Worm (Caenorhabditis elegans): Measurements from ENCODE around the gene T15B7.1.
A peak's percentile ranks its signal among the peaks of the same experiment; 100 is the strongest.

Gene T15B7.1

DNA sequence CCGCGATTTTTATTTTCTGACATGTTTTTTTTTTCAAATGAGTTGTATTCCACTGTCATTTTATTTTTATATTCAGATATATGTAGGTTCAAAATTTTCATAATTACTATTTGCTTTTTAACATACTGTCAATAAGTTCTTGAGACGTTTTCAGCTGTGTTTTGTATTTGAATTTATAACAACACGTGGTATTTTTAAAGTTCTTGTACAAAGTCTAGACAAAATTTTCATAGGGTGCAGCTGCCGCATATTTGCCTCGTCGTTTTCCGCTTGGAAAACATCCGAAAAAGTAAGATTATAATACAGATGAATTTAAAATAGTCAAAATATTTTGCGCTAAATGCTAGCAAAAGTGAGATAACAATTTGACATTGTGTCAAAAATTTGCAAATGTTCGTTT, 13.8 kb upstream of the T15B7.1 start, which contains the start of gene dmsr-15:
Gene dmsr-15, minus strand, starts transcription at position 101 of the 400 bp plus-strand sequence.
- TF ChIP-seq daf-16 (GFP tag; optimal IDR thresholded peaks at IDR 0.05) (no peak), daf-16 (tag; optimal IDR thresholded peaks at IDR 0.05) (no peak), mes-2 (tag; optimal IDR thresholded peaks at IDR 0.05; ENCODE audit: poor library complexity, severe bottlenecking) (no peak), attf-4 (tag; optimal IDR thresholded peaks at IDR 0.05) (no peak), lin-15B (tag; optimal IDR thresholded peaks at IDR 0.05) (no peak), lin-29 (GFP tag; IDR thresholded peaks at IDR 0.05) (no peak), nhr-102 (tag; optimal IDR thresholded peaks at IDR 0.05) (no peak), lin-13 (GFP tag; optimal IDR thresholded peaks at IDR 0.05) (no peak), lin-1 (GFP tag; IDR thresholded peaks at IDR 0.05) (no peak), daf-8 (GFP tag; IDR thresholded peaks at IDR 0.05) (no peak), ctbp-1 (GFP tag; IDR thresholded peaks at IDR 0.05) (no peak), ceh-20 (GFP tag; IDR thresholded peaks at IDR 0.05) (no peak), egl-43 (GFP tag; IDR thresholded peaks at IDR 0.05) (no peak), zfp-3 (GFP tag; conservative IDR thresholded peaks at IDR 0.05) (no peak), Y75B8A.6 (GFP tag; IDR thresholded peaks at IDR 0.05) (no peak), T26A8.4 (GFP tag; IDR thresholded peaks at IDR 0.05) (no peak), lim-7 (GFP tag; IDR thresholded peaks at IDR 0.05) (no peak)

DNA sequence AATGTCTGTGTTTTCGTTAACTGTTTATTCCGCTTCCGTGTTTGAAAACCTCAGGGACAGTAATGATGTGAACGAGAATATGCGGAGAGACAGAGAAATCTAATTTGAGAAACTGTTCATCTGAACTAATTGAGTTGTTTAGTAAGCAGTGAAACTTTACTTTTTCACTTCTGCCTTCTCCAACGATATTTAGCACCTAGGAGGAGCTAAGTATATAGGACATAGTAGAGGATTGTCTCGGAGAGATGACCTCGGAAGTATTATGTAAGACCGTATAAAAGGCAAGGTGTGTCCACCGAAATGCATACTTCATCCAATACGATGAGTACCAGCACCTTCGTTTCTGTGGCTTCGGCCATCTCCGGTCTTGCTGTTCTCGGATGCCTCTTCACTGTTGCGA, 13.1 kb upstream of the T15B7.1 start, which contains the start of gene col-141:
Gene col-141, plus strand, starts transcription at position 301 of the 400 bp plus-strand sequence.
- TF ChIP-seq ceh-20 (GFP tag; IDR thresholded peaks at IDR 0.05) (no peak), hmg-1.1 (GFP tag; IDR thresholded peaks at IDR 0.05) (no peak)

DNA sequence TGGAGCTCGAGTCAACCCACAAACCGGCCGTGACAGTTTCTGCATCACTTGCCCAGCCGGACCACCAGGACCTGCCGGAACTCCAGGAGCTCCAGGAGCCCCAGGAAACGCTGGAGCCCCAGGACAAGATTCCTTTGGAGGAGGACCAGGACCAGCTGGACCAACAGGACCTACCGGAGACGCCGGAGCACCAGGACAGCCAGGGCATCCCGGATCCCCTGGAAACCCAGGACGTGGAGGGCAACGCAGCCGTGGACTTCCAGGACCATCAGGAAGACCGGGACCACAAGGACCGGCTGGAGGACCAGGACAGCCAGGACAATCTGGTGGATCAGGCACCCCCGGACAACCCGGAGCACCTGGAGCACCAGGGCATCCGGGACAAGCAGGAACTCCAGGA, 12.5 kb upstream of the T15B7.1 start:
- no peak for TF ChIP-seq R02D3.7 (tag; optimal IDR thresholded peaks at IDR 0.05)
- peak; percentile 97 for TF ChIP-seq set-16 (GFP tag; IDR thresholded peaks at IDR 0.05)
- no peak for TF ChIP-seq daf-16 (GFP tag; optimal IDR thresholded peaks at IDR 0.05)
- no peak for TF ChIP-seq daf-16 (tag; optimal IDR thresholded peaks at IDR 0.05)
- no peak for TF ChIP-seq cey-2 (tag; optimal IDR thresholded peaks at IDR 0.05; ENCODE audit: borderline replicate concordance, insufficient read depth)
- no peak for TF ChIP-seq mep-1 (tag; optimal IDR thresholded peaks at IDR 0.05)
- TF ChIP-seq unc-130 (GFP tag; optimal IDR thresholded peaks at IDR 0.05) = no peak
- no peak for TF ChIP-seq ama-1 (optimal IDR thresholded peaks at IDR 0.05)
- no peak for TF ChIP-seq saeg-2 (GFP tag; IDR thresholded peaks at IDR 0.05)
- no peak for TF ChIP-seq skn-1 (tag; optimal IDR thresholded peaks at IDR 0.05)
- no peak for TF ChIP-seq T26A8.4 (GFP tag; IDR thresholded peaks at IDR 0.05)
- no peak for TF ChIP-seq unc-62 (GFP tag; optimal IDR thresholded peaks at IDR 0.05 in 1 of 2)
- TF ChIP-seq unc-62 (tag; optimal IDR thresholded peaks at IDR 0.05) = no peak
- TF ChIP-seq vab-7 (GFP tag; IDR thresholded peaks at IDR 0.05) = no peak
- TF ChIP-seq Y5F2A.4 (GFP tag; optimal IDR thresholded peaks at IDR 0.05) = no peak
- TF ChIP-seq tra-1 (GFP tag; IDR thresholded peaks at IDR 0.05) = no peak
- TF ChIP-seq aha-1 (tag) = peak; percentile 36
- TF ChIP-seq pqm-1 (tag; optimal IDR thresholded peaks at IDR 0.05) = no peak
- TF ChIP-seq Y75B8A.6 (GFP tag; IDR thresholded peaks at IDR 0.05) = no peak

DNA sequence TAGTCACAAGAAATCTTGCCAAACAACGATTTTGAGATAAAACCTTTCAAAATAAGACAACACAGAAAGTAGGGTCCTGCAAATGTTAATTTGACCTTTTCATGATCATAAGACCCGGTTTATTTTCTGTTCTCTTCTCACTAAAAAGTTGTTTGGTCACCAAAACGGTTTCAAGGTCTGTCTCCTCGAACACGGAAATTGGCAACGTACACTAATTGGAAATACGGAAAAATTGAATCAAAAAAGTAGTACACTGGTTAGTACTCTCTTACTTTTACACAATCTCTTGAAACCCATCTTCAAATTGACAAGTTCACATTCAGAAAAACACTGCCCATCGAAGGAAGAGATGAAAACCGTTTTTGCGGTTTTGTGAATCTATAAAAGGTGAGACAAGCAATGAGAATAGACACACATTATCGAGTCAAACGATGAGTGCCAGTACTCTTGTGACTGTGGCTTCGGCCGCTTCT, 11.7 kb upstream of the T15B7.1 start, which contains the start of gene col-142:
Gene col-142, plus strand, starts transcription at position 423 of the 473 bp plus-strand sequence.
- TF ChIP-seq nhr-77 (tag; optimal IDR thresholded peaks at IDR 0.05) = no peak
- TF ChIP-seq nhr-28 (tag; optimal IDR thresholded peaks at IDR 0.05) = peak; percentile 9
- no peak for TF ChIP-seq nhr-10 (tag; optimal IDR thresholded peaks at IDR 0.05)
- TF ChIP-seq daf-16 (GFP tag; optimal IDR thresholded peaks at IDR 0.05) = no peak
- no peak for TF ChIP-seq daf-16 (tag; optimal IDR thresholded peaks at IDR 0.05)
